Fruit fly (Drosophila melanogaster) whole organism: ENCODE results near the gene CG14817.

Experiments used
- EcR ChIP-seq, 2 experiments: fragments of >200 bp; optimal IDR thresholded peaks; 2 replicates each; lab custom pipeline; 2017; ENCODE audit warnings: missing biosample characterization in 2 of 2, missing genetic modification characterization in 2 of 2, missing genetic modification reagents in 2 of 2
- psq ChIP-seq: fragments of >200 bp; optimal IDR thresholded peaks from 2 replicates; lab custom pipeline; 2017

dm6 chrX:1909533-1909932 lies 32.5 kb upstream of the CG14817 start:
- TF ChIP-seq psq (lab: Kevin White, UChicago), result no peak
- no peak for TF ChIP-seq EcR (GFP tag; optimal IDR thresholded peaks at IDR 0.05; lab: Kevin White, UChicago)
